Fruit fly (Drosophila melanogaster): ENCODE data around the gene CG2116.
A peak's percentile ranks its signal among the peaks of the same experiment; 100 is the strongest.

Gene CG2116

dm6 chrX:8101479-8102198 is 28.0 kb upstream of the CG2116 start, which contains the start of gene CG2258 (continued):
- TF ChIP-seq CG5245 (GFP tag; optimal IDR thresholded peaks at IDR 0.05): peak; percentile 76
- peak; percentile 58 for TF ChIP-seq Rx (GFP tag; IDR thresholded peaks at IDR 0.05)
- peak; percentile 76 for TF ChIP-seq Optix (GFP tag; IDR thresholded peaks at IDR 0.05)
- peak; percentile 61 for TF ChIP-seq CG17612 (GFP tag; IDR thresholded peaks at IDR 0.05)
- TF ChIP-seq sr (GFP tag; IDR thresholded peaks at IDR 0.05): peak; percentile 70; the same call in 1 of the 3 replicates
- TF ChIP-seq CG3281 (GFP tag; optimal IDR thresholded peaks at IDR 0.05): peak; percentile 81
- peak; percentile 53; the same call in 1 of the 2 replicates for TF ChIP-seq onecut (GFP tag; IDR thresholded peaks at IDR 0.05)
- TF ChIP-seq emc (GFP tag; optimal IDR thresholded peaks at IDR 0.05): peak; percentile 12
- TF ChIP-seq CG13296 (GFP tag; optimal IDR thresholded peaks at IDR 0.05): peak; percentile 85
- no peak for TF ChIP-seq CG7963 (GFP tag; IDR thresholded peaks at IDR 0.05; ENCODE audit: partially characterized antibody)
- peak; percentile 71 for TF ChIP-seq CG8944 (GFP tag; optimal IDR thresholded peaks at IDR 0.05)
- TF ChIP-seq Aef1 (GFP tag; IDR thresholded peaks at IDR 0.05): peak; percentile 87
- TF ChIP-seq ase (GFP tag; IDR thresholded peaks at IDR 0.05): peak; percentile 87
- no peak for TF ChIP-seq nerfin-2 (GFP tag; IDR thresholded peaks at IDR 0.05; ENCODE audit: partially characterized antibody)
- TF ChIP-seq CG12391 (tag; optimal IDR thresholded peaks at IDR 0.05): peak; percentile 83
- no peak for TF ChIP-seq HmgD (GFP tag; optimal IDR thresholded peaks at IDR 0.05)
- peak; percentile 73 for TF ChIP-seq ems (GFP tag; optimal IDR thresholded peaks at IDR 0.05)
- TF ChIP-seq pnt (GFP tag; optimal IDR thresholded peaks at IDR 0.05): no peak
- TF ChIP-seq wek (GFP tag; optimal IDR thresholded peaks at IDR 0.05): peak; percentile 64
- TF ChIP-seq CG7745 (tag; optimal IDR thresholded peaks at IDR 0.05): no peak
- no peak for TF ChIP-seq CG8359 (GFP tag; optimal IDR thresholded peaks at IDR 0.05; ENCODE audit: borderline replicate concordance)
- TF ChIP-seq Blimp-1 (GFP tag; optimal IDR thresholded peaks at IDR 0.05): peak; percentile 90
- TF ChIP-seq CG2199 (GFP tag; IDR thresholded peaks at IDR 0.05): 0 out of 3 replicates have a peak, but pooled peaks have one; percentile 49
- no peak for TF ChIP-seq CG9797 (GFP tag; optimal IDR thresholded peaks at IDR 0.05)
- no peak for TF ChIP-seq corto (GFP tag; optimal IDR thresholded peaks at IDR 0.05)
- peak; percentile 38 for TF ChIP-seq CG9876 (GFP tag; optimal IDR thresholded peaks at IDR 0.05)
- peak; percentile 95 for TF ChIP-seq vvl (GFP tag; IDR thresholded peaks at IDR 0.05)
- TF ChIP-seq danr (GFP tag; IDR thresholded peaks at IDR 0.05): peak; percentile 83
- TF ChIP-seq CG4360 (GFP tag; IDR thresholded peaks at IDR 0.05): peak; percentile 71
- peak; percentile 67 for TF ChIP-seq Vsx1 (GFP tag; optimal IDR thresholded peaks at IDR 0.05)
- no peak for TF ChIP-seq Hr39 (optimal IDR thresholded peaks at IDR 0.05)
- peak; percentile 84 for TF ChIP-seq CG30403 (GFP tag; optimal IDR thresholded peaks at IDR 0.05)
- peak; percentile 44 to 85 for TF ChIP-seq Hr51 (GFP tag; optimal IDR thresholded peaks at IDR 0.05)
- peak; percentile 46 for TF ChIP-seq CG33557 (GFP tag; optimal IDR thresholded peaks at IDR 0.05)
- peak; percentile 62 for TF ChIP-seq tx (GFP tag; optimal IDR thresholded peaks at IDR 0.05)
- peak; percentile 85 for TF ChIP-seq Hmr (GFP tag; optimal IDR thresholded peaks at IDR 0.05)
- peak; percentile 8 for TF ChIP-seq gfzf (GFP tag; optimal IDR thresholded peaks at IDR 0.05)
- peak; percentile 82 for TF ChIP-seq CG3726 (GFP tag; IDR thresholded peaks at IDR 0.05)
- TF ChIP-seq Max (GFP tag; optimal IDR thresholded peaks at IDR 0.05): peak; percentile 43
- TF ChIP-seq zfh1 (GFP tag; IDR thresholded peaks at IDR 0.05): peak; percentile 86
- TF ChIP-seq stc (GFP tag; IDR thresholded peaks at IDR 0.05): peak; percentile 84
- TF ChIP-seq CG12299 (tag; optimal IDR thresholded peaks at IDR 0.05): peak; percentile 76
- TF ChIP-seq eve (GFP tag; optimal IDR thresholded peaks at IDR 0.05): no peak
- TF ChIP-seq run (tag; optimal IDR thresholded peaks at IDR 0.05): peak; percentile 70
- peak; percentile 67 for TF ChIP-seq sug (tag; optimal IDR thresholded peaks at IDR 0.05)
- TF ChIP-seq jigr1 (GFP tag; IDR thresholded peaks at IDR 0.05): peak; percentile 82
- peak; percentile 94 for TF ChIP-seq Sox102F (GFP tag; optimal IDR thresholded peaks at IDR 0.05)
- peak; percentile 37; the same call in 1 of the 2 replicates for TF ChIP-seq Poxn (GFP tag; IDR thresholded peaks at IDR 0.05)
- peak; percentile 87 for TF ChIP-seq otp (GFP tag; IDR thresholded peaks at IDR 0.05)
- peak; percentile 77 for TF ChIP-seq Dip3 (GFP tag; optimal IDR thresholded peaks at IDR 0.05)
